Fruit fly (Drosophila melanogaster): ENCODE data around the gene CG8209.

CG8209 gene

dm6 chr3L:7976081-7976483 is at the start of gene CG8209, which contains the start of gene HP4:
TSS of gene CG8209 (plus strand) at chr3L:7976406.
TSS of gene HP4 (minus strand) at chr3L:7976154.
- TF ChIP-seq CG33017 (tag; optimal IDR thresholded peaks at IDR 0.05) (peak; percentile 81), pad (GFP tag; optimal IDR thresholded peaks at IDR 0.05) (peak; percentile 78), Hr96 (GFP tag; optimal IDR thresholded peaks at IDR 0.05) (no peak), CG11617 (GFP tag; optimal IDR thresholded peaks at IDR 0.05) (peak; percentile 86), CG1620 (GFP tag; optimal IDR thresholded peaks at IDR 0.05) (peak; percentile 72), kay (GFP tag; ENCODE audit: borderline replicate concordance) (no peak), CG5204 (GFP tag; optimal IDR thresholded peaks at IDR 0.05) (no peak), CG7101 (tag; optimal IDR thresholded peaks at IDR 0.05) (peak; percentile 90), cic (GFP tag; optimal IDR thresholded peaks at IDR 0.05) (peak; percentile 37), Crg-1 (GFP tag; optimal IDR thresholded peaks at IDR 0.05) (peak; percentile 76), ovo (GFP tag; optimal IDR thresholded peaks at IDR 0.05) (peak; percentile 82), bab1 (GFP tag; optimal IDR thresholded peaks at IDR 0.05) (peak; percentile 85), CG7045 (GFP tag; optimal IDR thresholded peaks at IDR 0.05) (peak; percentile 79), Clk (GFP tag; optimal IDR thresholded peaks at IDR 0.05) (peak; percentile 75), CG14711 (tag; optimal IDR thresholded peaks at IDR 0.05) (peak; percentile 83), CG12768 (GFP tag; optimal IDR thresholded peaks at IDR 0.05) (peak; percentile 85), cnc (optimal IDR thresholded peaks at IDR 0.05) (no peak), tj (GFP tag; optimal IDR thresholded peaks at IDR 0.05) (peak; percentile 66), toe (GFP tag; optimal IDR thresholded peaks at IDR 0.05) (no peak), Mnt (GFP tag; optimal IDR thresholded peaks at IDR 0.05) (peak; percentile 71)

dm6 chr3L:7934200-7934599 is 42.0 kb upstream of the CG8209 start:
- TF ChIP-seq ovo (GFP tag; optimal IDR thresholded peaks at IDR 0.05) (no peak), Mnt (GFP tag; optimal IDR thresholded peaks at IDR 0.05) (peak; percentile 32), kay (GFP tag; ENCODE audit: borderline replicate concordance) (peak; percentile 47)

- TF ChIP-seq CG33017 (tag; optimal IDR thresholded peaks at IDR 0.05) (no peak), CG7101 (tag; optimal IDR thresholded peaks at IDR 0.05) (no peak), Clk (GFP tag; optimal IDR thresholded peaks at IDR 0.05) (no peak), CG7045 (GFP tag; optimal IDR thresholded peaks at IDR 0.05) (no peak), ovo (GFP tag; optimal IDR thresholded peaks at IDR 0.05) (no peak), Crg-1 (GFP tag; optimal IDR thresholded peaks at IDR 0.05) (no peak), CG12768 (GFP tag; optimal IDR thresholded peaks at IDR 0.05) (no peak), bab1 (GFP tag; optimal IDR thresholded peaks at IDR 0.05) (no peak)
These were observed 41.3 kb upstream of the CG8209 start for dm6 chr3L:7934857-7935256.

- TF ChIP-seq bab1 (GFP tag; optimal IDR thresholded peaks at IDR 0.05) (no peak), CG14711 (tag; optimal IDR thresholded peaks at IDR 0.05) (no peak), CG1620 (GFP tag; optimal IDR thresholded peaks at IDR 0.05) (no peak), kay (GFP tag; ENCODE audit: borderline replicate concordance) (no peak), pad (GFP tag; optimal IDR thresholded peaks at IDR 0.05) (peak; percentile 46), Mnt (GFP tag; optimal IDR thresholded peaks at IDR 0.05) (no peak), CG11617 (GFP tag; optimal IDR thresholded peaks at IDR 0.05) (no peak), ovo (GFP tag; optimal IDR thresholded peaks at IDR 0.05) (peak; percentile 93), tj (GFP tag; optimal IDR thresholded peaks at IDR 0.05) (no peak), cnc (optimal IDR thresholded peaks at IDR 0.05) (no peak)
These were observed 40.7 kb upstream of the CG8209 start for dm6 chr3L:7935409-7935932.

dm6 chr3L:7935933-7936494 is 40.2 kb upstream of the CG8209 start, which contains the start of the genes syd and Srp9:
TSS of gene syd (minus strand) at chr3L:7936120.
TSS of gene Srp9 (plus strand) at chr3L:7936373.
- TF ChIP-seq kay (GFP tag; ENCODE audit: borderline replicate concordance) (no peak), CG7101 (tag; optimal IDR thresholded peaks at IDR 0.05) (no peak), tj (GFP tag; optimal IDR thresholded peaks at IDR 0.05) (no peak), cic (GFP tag; optimal IDR thresholded peaks at IDR 0.05) (no peak), ovo (GFP tag; optimal IDR thresholded peaks at IDR 0.05) (no peak), Mnt (GFP tag; optimal IDR thresholded peaks at IDR 0.05) (peak; percentile 13), Crg-1 (GFP tag; optimal IDR thresholded peaks at IDR 0.05) (no peak), CG14711 (tag; optimal IDR thresholded peaks at IDR 0.05) (peak; percentile 1), CG1620 (GFP tag; optimal IDR thresholded peaks at IDR 0.05) (no peak), CG33017 (tag; optimal IDR thresholded peaks at IDR 0.05) (no peak)

dm6 chr3L:7938638-7939037 is 37.6 kb upstream of the CG8209 start:
- TF ChIP-seq CG7101 (tag; optimal IDR thresholded peaks at IDR 0.05) (no peak), CG1620 (GFP tag; optimal IDR thresholded peaks at IDR 0.05) (no peak), pad (GFP tag; optimal IDR thresholded peaks at IDR 0.05) (no peak), kay (GFP tag; ENCODE audit: borderline replicate concordance) (no peak), CG11617 (GFP tag; optimal IDR thresholded peaks at IDR 0.05) (no peak), CG33017 (tag; optimal IDR thresholded peaks at IDR 0.05) (no peak), CG7045 (GFP tag; optimal IDR thresholded peaks at IDR 0.05) (no peak), Crg-1 (GFP tag; optimal IDR thresholded peaks at IDR 0.05) (no peak)
